Worm (Caenorhabditis elegans) whole organism, late embryonic: Measurements from ENCODE around the gene cpg-7.
A peak's percentile ranks its signal among the peaks of the same experiment; 100 is the strongest.

Experiments used
- C38D4.7 ChIP-seq: fragments of 200-800 bp; sonication (Bioruptor generic); optimal IDR thresholded peaks from 2 replicates; lab custom pipeline; 2018; ENCODE audit warnings: mild to moderate bottlenecking, missing genetic modification characterization, moderate library complexity, missing compliant biosample characterization
- F13H6.1 ChIP-seq: sonication (generic microtip); optimal IDR thresholded peaks from 2 replicates; lab custom pipeline; 2016; ENCODE audit warnings: missing genetic modification characterization, missing compliant biosample characterization
- K02D7.2 ChIP-seq: sonication (generic microtip); optimal IDR thresholded peaks from 2 replicates; lab custom pipeline; 2017; ENCODE audit warnings: mild to moderate bottlenecking, missing genetic modification characterization, missing compliant biosample characterization
- K09A11.1 ChIP-seq: sonication (generic microtip); optimal IDR thresholded peaks from 2 replicates; lab custom pipeline; 2017; ENCODE audit warnings: antibody characterized with exemption, mild to moderate bottlenecking, missing genetic modification characterization, missing compliant biosample characterization; ENCODE audit not compliant: insufficient read depth
- Y22D7AL.16 ChIP-seq: sonication (generic microtip); optimal IDR thresholded peaks from 2 replicates; lab custom pipeline; 2016; ENCODE audit warnings: missing genetic modification characterization, missing compliant biosample characterization
- ama-1 ChIP-seq: fragments of 150-350 bp; optimal IDR thresholded peaks from 2 replicates; lab custom pipeline; 2014
- ceh-19 ChIP-seq: fragments of 200-800 bp; sonication (Bioruptor generic); optimal IDR thresholded peaks from 2 replicates; lab custom pipeline; 2018; ENCODE audit warnings: mild to moderate bottlenecking, missing genetic modification characterization, missing compliant biosample characterization
- ceh-2 ChIP-seq: sonication (generic microtip); optimal IDR thresholded peaks from 2 replicates; lab custom pipeline; 2016; ENCODE audit warnings: missing genotype, missing genetic modification characterization, missing compliant biosample characterization
- ceh-22 ChIP-seq: sonication (generic microtip); optimal IDR thresholded peaks from 2 replicates; lab custom pipeline; 2017; ENCODE audit warnings: missing biosample characterization, missing genetic modification characterization
- ceh-24 ChIP-seq: sonication (generic microtip); optimal IDR thresholded peaks from 2 replicates; lab custom pipeline; 2016; ENCODE audit warnings: mild to moderate bottlenecking, missing genetic modification characterization, missing compliant biosample characterization
- ceh-31 ChIP-seq: sonication (generic microtip); optimal IDR thresholded peaks from 2 replicates; lab custom pipeline; 2016; ENCODE audit warnings: missing genetic modification characterization, missing compliant biosample characterization
- ceh-34 ChIP-seq: sonication (generic microtip); optimal IDR thresholded peaks from 2 replicates; lab custom pipeline; 2016; ENCODE audit warnings: mild to moderate bottlenecking, missing genetic modification characterization, missing compliant biosample characterization
- ceh-48 ChIP-seq: sonication (generic microtip); optimal IDR thresholded peaks from 2 replicates; lab custom pipeline; 2016; ENCODE audit warnings: missing genetic modification characterization, inconsistent platforms, missing compliant biosample characterization
- ceh-9 ChIP-seq: sonication (generic microtip); optimal IDR thresholded peaks from 2 replicates; lab custom pipeline; 2016; ENCODE audit warnings: mild to moderate bottlenecking, missing genetic modification characterization, inconsistent platforms, missing compliant biosample characterization
- che-1 ChIP-seq: sonication (generic microtip); optimal IDR thresholded peaks from 2 replicates; lab custom pipeline; 2016; ENCODE audit warnings: mild to moderate bottlenecking, missing genetic modification characterization, missing compliant biosample characterization
- dmd-4 ChIP-seq: sonication (generic microtip); optimal IDR thresholded peaks from 2 replicates; lab custom pipeline; 2016; ENCODE audit warnings: borderline replicate concordance, missing genetic modification characterization, missing compliant biosample characterization
- dve-1 ChIP-seq: sonication (generic microtip); optimal IDR thresholded peaks from 2 replicates; lab custom pipeline; 2017; ENCODE audit warnings: antibody characterized with exemption, mild to moderate bottlenecking, missing genetic modification characterization, missing compliant biosample characterization
- elt-2 ChIP-seq: sonication (generic microtip); optimal IDR thresholded peaks from 2 replicates; lab custom pipeline; 2016; ENCODE audit warnings: missing genetic modification reagents, missing genetic modification characterization, missing compliant biosample characterization
- ets-4 ChIP-seq: sonication (generic microtip); optimal IDR thresholded peaks from 2 replicates; lab custom pipeline; 2016; ENCODE audit warnings: missing genetic modification characterization, missing compliant biosample characterization
- eyg-1 ChIP-seq: sonication (generic microtip); optimal IDR thresholded peaks from 2 replicates; lab custom pipeline; 2016; ENCODE audit warnings: missing genotype, missing genetic modification characterization, missing compliant biosample characterization
- fax-1 ChIP-seq: sonication (generic microtip); optimal IDR thresholded peaks from 2 replicates; lab custom pipeline; 2016; ENCODE audit warnings: missing genotype, missing genetic modification characterization, missing compliant biosample characterization
- fkh-6 ChIP-seq: sonication (generic microtip); optimal IDR thresholded peaks from 2 replicates; lab custom pipeline; 2016; ENCODE audit warnings: missing genetic modification characterization, missing compliant biosample characterization
- hlh-13 ChIP-seq: fragments of 200-800 bp; sonication (Bioruptor generic); optimal IDR thresholded peaks from 2 replicates; lab custom pipeline; 2018; ENCODE audit warnings: mild to moderate bottlenecking, missing genetic modification characterization, missing compliant biosample characterization
- hlh-15 ChIP-seq: sonication (generic microtip); optimal IDR thresholded peaks from 2 replicates; lab custom pipeline; 2016; ENCODE audit warnings: missing genetic modification characterization, missing compliant biosample characterization
- hlh-30 ChIP-seq: sonication (generic microtip); optimal IDR thresholded peaks from 2 replicates; lab custom pipeline; 2017; ENCODE audit warnings: antibody characterized with exemption, missing genetic modification characterization, missing compliant biosample characterization; ENCODE audit not compliant: insufficient read depth
- hlh-6 ChIP-seq: sonication (generic microtip); optimal IDR thresholded peaks from 2 replicates; lab custom pipeline; 2016; ENCODE audit warnings: missing genotype, missing genetic modification characterization, missing compliant biosample characterization
- lim-6 ChIP-seq: sonication (generic microtip); optimal IDR thresholded peaks from 2 replicates; lab custom pipeline; 2016; ENCODE audit warnings: missing genetic modification characterization, missing compliant biosample characterization
- madf-2 ChIP-seq: sonication (generic microtip); optimal IDR thresholded peaks from 2 replicates; lab custom pipeline; 2017; ENCODE audit warnings: missing genetic modification characterization, missing compliant biosample characterization
- mec-3 ChIP-seq: sonication (generic microtip); optimal IDR thresholded peaks from 2 replicates; lab custom pipeline; 2016; ENCODE audit warnings: borderline replicate concordance, missing genetic modification characterization, missing compliant biosample characterization
- nfya-1 ChIP-seq: sonication (generic microtip); optimal IDR thresholded peaks from 2 replicates; lab custom pipeline; 2017; ENCODE audit warnings: missing genetic modification characterization, mild to moderate bottlenecking, missing compliant biosample characterization, antibody characterized with exemption, moderate library complexity
- nhr-11 ChIP-seq: fragments of 150-350 bp; optimal IDR thresholded peaks from 2 replicates; lab custom pipeline; 2014; ENCODE audit warnings: missing biosample characterization, missing genetic modification characterization
- nhr-232 ChIP-seq: sonication (generic microtip); optimal IDR thresholded peaks from 2 replicates; lab custom pipeline; 2016; ENCODE audit warnings: missing genetic modification characterization, missing compliant biosample characterization
- odd-2 ChIP-seq: sonication (generic microtip); optimal IDR thresholded peaks from 2 replicates; lab custom pipeline; 2017; ENCODE audit warnings: antibody characterized with exemption, mild to moderate bottlenecking, missing genetic modification characterization, missing compliant biosample characterization
- pag-3 ChIP-seq: sonication (generic microtip); optimal IDR thresholded peaks from 2 replicates; lab custom pipeline; 2016; ENCODE audit warnings: missing compliant biosample characterization, missing genetic modification characterization, borderline replicate concordance
- pat-9 ChIP-seq: fragments of 200-800 bp; sonication (Bioruptor generic); optimal IDR thresholded peaks from 2 replicates; lab custom pipeline; 2018; ENCODE audit warnings: mild to moderate bottlenecking, missing genetic modification characterization, moderate library complexity, missing compliant biosample characterization
- pha-4 ChIP-seq: fragments of 150-350 bp; optimal IDR thresholded peaks from 2 replicates; lab custom pipeline; 2018; ENCODE audit warnings: missing biosample characterization, missing genetic modification reagents, missing genetic modification characterization
- pros-1 ChIP-seq: fragments of 150-350 bp; optimal IDR thresholded peaks from 2 replicates; lab custom pipeline; 2014; ENCODE audit warnings: missing biosample characterization, missing genetic modification reagents, missing genetic modification characterization
- sdc-2 ChIP-seq: sonication (generic microtip); optimal IDR thresholded peaks from 2 replicates; lab custom pipeline; 2016; ENCODE audit warnings: missing genotype, missing genetic modification characterization, missing compliant biosample characterization
- sox-2 ChIP-seq: fragments of 200-800 bp; sonication (Bioruptor generic); IDR thresholded peaks from 2 replicates; pipeline ENCODE4 v1.3.6; 2022; ENCODE audit warnings: missing genetic modification reagents, missing genetic modification characterization, missing compliant biosample characterization
- sox-4 ChIP-seq: sonication (generic microtip); optimal IDR thresholded peaks from 2 replicates; lab custom pipeline; 2017; ENCODE audit warnings: mild to moderate bottlenecking, missing genetic modification characterization, inconsistent platforms, missing compliant biosample characterization
- tbx-2 ChIP-seq: sonication (generic microtip); optimal IDR thresholded peaks from 2 replicates; lab custom pipeline; 2016; ENCODE audit warnings: missing genetic modification characterization, missing compliant biosample characterization
- tbx-7 ChIP-seq: sonication (generic microtip); optimal IDR thresholded peaks from 2 replicates; lab custom pipeline; 2016; ENCODE audit warnings: missing genotype, missing genetic modification characterization, missing compliant biosample characterization
- ttx-3 ChIP-seq: sonication (generic microtip); optimal IDR thresholded peaks from 2 replicates; lab custom pipeline; 2016; ENCODE audit warnings: missing genetic modification reagents, missing genetic modification characterization, missing compliant biosample characterization
- unc-3 ChIP-seq, 2 experiments: fragments of 200-800 bp in 1 of 2; sonication (Bioruptor generic) in 1 of 2; sonication (generic microtip) in 1 of 2; conservative IDR thresholded peaks in 1 of 2; optimal IDR thresholded peaks in 1 of 2; 2 replicates each; pipeline versions ENCODE4 v1.3.6 to Lab custom; 2016 to 2022; ENCODE audit warnings: missing compliant biosample characterization in 2 of 2, missing genetic modification characterization in 2 of 2, missing genetic modification reagents in 1 of 2
- unc-86 ChIP-seq: sonication (generic microtip); optimal IDR thresholded peaks from 2 replicates; lab custom pipeline; 2016; ENCODE audit warnings: missing genetic modification characterization, missing compliant biosample characterization

Gene cpg-7

ce11 chrII:14109184-14109664, at the start of gene cpg-7:
cpg-7 (minus strand) TSS chrII:14109234.
- TF ChIP-seq nhr-232 (tag; lab: Kevin White, UChicago): no peak
- TF ChIP-seq ceh-48 (tag; lab: Kevin White, UChicago): no peak
- no peak for TF ChIP-seq ceh-19 (GFP tag; lab: Kevin White, UChicago)
- no peak for TF ChIP-seq hlh-15 (tag; lab: Kevin White, UChicago)
- TF ChIP-seq K02D7.2 (tag; lab: Kevin White, UChicago): no peak
- no peak for TF ChIP-seq ceh-22 (tag; lab: Kevin White, UChicago)
- TF ChIP-seq ceh-9 (tag; lab: Kevin White, UChicago): no peak
- TF ChIP-seq mec-3: no peak
- TF ChIP-seq dve-1 (tag; lab: Kevin White, UChicago): no peak
- TF ChIP-seq tbx-2 (tag; lab: Kevin White, UChicago): no peak
- TF ChIP-seq hlh-30 (tag; lab: Kevin White, UChicago): no peak
- TF ChIP-seq fkh-6 (tag; lab: Kevin White, UChicago): no peak
- TF ChIP-seq che-1: no peak
- TF ChIP-seq pros-1: no peak
- TF ChIP-seq pha-4 (tag; lab: Kevin White, UChicago): no peak
- TF ChIP-seq tbx-7: no peak
- TF ChIP-seq elt-2 (tag; lab: Kevin White, UChicago): no peak
- no peak for TF ChIP-seq ceh-34 (tag; lab: Kevin White, UChicago)

- TF ChIP-seq ceh-24 (no peak), eyg-1 (no peak), ama-1 (lab: Kevin White, UChicago) (peak; percentile 34)
These were observed 46.4 kb upstream of the cpg-7 start, which contains the start of the genes rpl-43 and xrn-2 for ce11 chrII:14155259-14156023. rpl-43 (plus strand) TSS chrII:14155294. xrn-2 (plus strand) TSS chrII:14155768.

- no peak for TF ChIP-seq ceh-22 (tag; lab: Kevin White, UChicago)
- TF ChIP-seq ceh-31 (tag; lab: Kevin White, UChicago): peak; percentile 98
- peak; percentile 44 for TF ChIP-seq hlh-30 (tag; lab: Kevin White, UChicago)
- peak; percentile 47 for TF ChIP-seq madf-2 (tag; lab: Kevin White, UChicago)
- peak; percentile 67 for TF ChIP-seq F13H6.1
- no peak for TF ChIP-seq odd-2
- TF ChIP-seq C38D4.7 (GFP tag; lab: Kevin White, UChicago): no peak
- 0 out of 2 replicates have a peak, but pooled peaks have one; percentile 18 for TF ChIP-seq sox-2 (GFP tag; lab: Robert Waterston, UW)
- TF ChIP-seq tbx-2 (tag; lab: Kevin White, UChicago): peak; percentile 92
- peak; percentile 48 for TF ChIP-seq hlh-13 (GFP tag; lab: Kevin White, UChicago)
- peak; percentile 94 for TF ChIP-seq nfya-1
- no peak for TF ChIP-seq dmd-4 (tag; lab: Kevin White, UChicago)
- no peak for TF ChIP-seq nhr-11 (tag; lab: Kevin White, UChicago)
- no peak for TF ChIP-seq sox-4 (tag; lab: Kevin White, UChicago)
- peak; percentile 31 for TF ChIP-seq eyg-1
- TF ChIP-seq ceh-34 (tag; lab: Kevin White, UChicago): peak; percentile 83
- no peak for TF ChIP-seq Y22D7AL.16 (tag; lab: Kevin White, UChicago)
- no peak for TF ChIP-seq hlh-6
- peak; percentile 28 for TF ChIP-seq ttx-3 (tag; lab: Kevin White, UChicago)
- peak; percentile 56 for TF ChIP-seq unc-86
- no peak for TF ChIP-seq ceh-24
- TF ChIP-seq ceh-2: peak; percentile 89
- TF ChIP-seq pat-9: no peak
- TF ChIP-seq K09A11.1: peak; percentile 32
- TF ChIP-seq ets-4 (tag; lab: Kevin White, UChicago): peak; percentile 97
- no peak for TF ChIP-seq pha-4 (tag; lab: Kevin White, UChicago)
- no peak for TF ChIP-seq ama-1 (lab: Kevin White, UChicago)
- TF ChIP-seq unc-3 (GFP tag; conservative IDR thresholded peaks at IDR 0.05; lab: Robert Waterston, UW): no peak
- no peak for TF ChIP-seq unc-3 (tag; optimal IDR thresholded peaks at IDR 0.05; lab: Kevin White, UChicago)
- peak; percentile 78 for TF ChIP-seq lim-6 (tag; lab: Kevin White, UChicago)
- peak; percentile 56 for TF ChIP-seq fax-1 (tag; lab: Kevin White, UChicago)
- no peak for TF ChIP-seq K02D7.2 (tag; lab: Kevin White, UChicago)
- TF ChIP-seq pag-3 (tag; lab: Kevin White, UChicago): peak; percentile 74
- TF ChIP-seq sdc-2 (tag; lab: Kevin White, UChicago): peak; percentile 29
These were observed 45.3 kb upstream of the cpg-7 start, which contains the start of gene Y48B6A.1 for ce11 chrII:14154357-14154756. Y48B6A.1 (minus strand) TSS chrII:14154373.
